Fruit fly (Drosophila melanogaster): ENCODE data around the gene RpS3.

DNA sequence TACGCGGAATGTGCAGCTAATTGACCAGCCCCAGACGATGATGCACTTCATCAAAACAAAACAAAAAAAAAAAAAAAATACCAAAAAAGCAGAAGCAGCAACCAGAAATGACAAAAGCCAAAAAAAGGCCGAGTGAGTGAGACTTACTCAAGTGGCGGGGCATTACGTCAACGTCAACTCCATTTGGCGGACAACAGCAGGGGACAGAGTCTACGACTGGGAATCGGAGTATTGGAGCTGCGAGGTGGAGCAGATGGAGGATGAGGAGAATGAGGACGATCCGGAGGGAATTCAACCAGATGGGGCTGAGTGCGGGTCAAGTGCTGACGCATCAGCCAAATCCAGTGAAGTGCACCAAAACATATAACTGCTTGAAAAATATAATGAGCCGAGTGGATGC, 42.9 kb downstream of the RpS3 start:
- TF ChIP-seq HLH106 (tag; optimal IDR thresholded peaks at IDR 0.05) (no peak), Sp1 (GFP tag; optimal IDR thresholded peaks at IDR 0.05) (no peak), psq (GFP tag; optimal IDR thresholded peaks at IDR 0.05) (no peak), Rel (GFP tag; optimal IDR thresholded peaks at IDR 0.05) (no peak), Rel (tag; optimal IDR thresholded peaks at IDR 0.05) (no peak), pan (optimal IDR thresholded peaks at IDR 0.05) (no peak), dmrt93B (GFP tag; optimal IDR thresholded peaks at IDR 0.05) (no peak), Abd-B (GFP tag; optimal IDR thresholded peaks at IDR 0.05) (no peak)

All from whole organism, wandering third instar larva.